Fruit fly (Drosophila melanogaster): ENCODE data around the gene nullo.
A peak's percentile ranks its signal among the peaks of the same experiment; 100 is the strongest.

Gene nullo

dm6 chrX:7008102-7009087, 40.9 kb upstream of the nullo start (continued):
- no peak for TF ChIP-seq HmgZ (tag; optimal IDR thresholded peaks at IDR 0.05)
- 0 out of 2 replicates have a peak, but pooled peaks have one; percentile 14 for TF ChIP-seq stc (GFP tag; IDR thresholded peaks at IDR 0.05)
- no peak for TF ChIP-seq Atf-2 (GFP tag; optimal IDR thresholded peaks at IDR 0.05)
- TF ChIP-seq CG8359 (GFP tag; optimal IDR thresholded peaks at IDR 0.05; ENCODE audit: borderline replicate concordance) = no peak
- no peak for TF ChIP-seq yki (optimal IDR thresholded peaks at IDR 0.05)
- TF ChIP-seq CG11504 (tag; optimal IDR thresholded peaks at IDR 0.05) = peak; percentile 43
- no peak for TF ChIP-seq slbo (GFP tag; IDR thresholded peaks at IDR 0.05)
- no peak for TF ChIP-seq D19A (tag; optimal IDR thresholded peaks at IDR 0.05)
- no peak for TF ChIP-seq Scr (GFP tag; IDR thresholded peaks at IDR 0.05; ENCODE audit: partially characterized antibody)
- TF ChIP-seq vvl (GFP tag; IDR thresholded peaks at IDR 0.05) = peak; percentile 36; the same call in 1 of the 2 replicates
- TF ChIP-seq row (GFP tag; IDR thresholded peaks at IDR 0.05) = peak; percentile 60
- TF ChIP-seq CG17612 (GFP tag; IDR thresholded peaks at IDR 0.05) = no peak
- no peak for TF ChIP-seq chm (GFP tag; IDR thresholded peaks at IDR 0.05)
- no peak for TF ChIP-seq Gsc (GFP tag; IDR thresholded peaks at IDR 0.05)
- TF ChIP-seq onecut (GFP tag; IDR thresholded peaks at IDR 0.05) = no peak
- no peak for TF ChIP-seq CG18599 (GFP tag; optimal IDR thresholded peaks at IDR 0.05)
- no peak for TF ChIP-seq CG6683 (GFP tag; optimal IDR thresholded peaks at IDR 0.05)
- TF ChIP-seq Jarid2 (GFP tag; optimal IDR thresholded peaks at IDR 0.05) = no peak
- no peak for TF ChIP-seq CG18764 (GFP tag; optimal IDR thresholded peaks at IDR 0.05)
- no peak for TF ChIP-seq CG9876 (GFP tag; optimal IDR thresholded peaks at IDR 0.05)
- TF ChIP-seq danr (GFP tag; IDR thresholded peaks at IDR 0.05) = no peak
- TF ChIP-seq CrebB (tag; optimal IDR thresholded peaks at IDR 0.05) = no peak
- TF ChIP-seq CG3163 (GFP tag; optimal IDR thresholded peaks at IDR 0.05) = no peak
- TF ChIP-seq knrl (GFP tag; IDR thresholded peaks at IDR 0.05; ENCODE audit: partially characterized antibody) = no peak
- TF ChIP-seq dmrt99B (tag; optimal IDR thresholded peaks at IDR 0.05) = peak; percentile 33
- no peak for TF ChIP-seq Gug (GFP tag; IDR thresholded peaks at IDR 0.05)
- TF ChIP-seq kah (GFP tag; optimal IDR thresholded peaks at IDR 0.05) = no peak
- TF ChIP-seq ato (GFP tag; IDR thresholded peaks at IDR 0.05; ENCODE audit: partially characterized antibody) = no peak
- TF ChIP-seq crol (GFP tag; IDR thresholded peaks at IDR 0.05) = peak; percentile 51; the same call in 1 of the 2 replicates
- TF ChIP-seq CG12391 (tag; optimal IDR thresholded peaks at IDR 0.05) = no peak
- TF ChIP-seq CG1647 (GFP tag; optimal IDR thresholded peaks at IDR 0.05) = no peak
- no peak for TF ChIP-seq Usf (GFP tag; optimal IDR thresholded peaks at IDR 0.05)
- TF ChIP-seq HmgD (GFP tag; optimal IDR thresholded peaks at IDR 0.05) = no peak
- TF ChIP-seq HLHmδ (GFP tag; optimal IDR thresholded peaks at IDR 0.05) = no peak
- no peak for TF ChIP-seq Hsf (GFP tag; optimal IDR thresholded peaks at IDR 0.05)
- no peak for TF ChIP-seq CG11456 (GFP tag; IDR thresholded peaks at IDR 0.05)
- TF ChIP-seq tgo (GFP tag; IDR thresholded peaks at IDR 0.05) = no peak
- peak; percentile 85 for TF ChIP-seq grau (tag; optimal IDR thresholded peaks at IDR 0.05)
- no peak for TF ChIP-seq salm (tag; optimal IDR thresholded peaks at IDR 0.05)
- no peak for TF ChIP-seq dmrt11E (tag; optimal IDR thresholded peaks at IDR 0.05)
- no peak for TF ChIP-seq Ada2b (GFP tag; IDR thresholded peaks at IDR 0.05)
- TF ChIP-seq CG32772 (GFP tag; IDR thresholded peaks at IDR 0.05) = no peak
- TF ChIP-seq CG16815 (GFP tag; optimal IDR thresholded peaks at IDR 0.05) = no peak
- TF ChIP-seq CG3065 (GFP tag; optimal IDR thresholded peaks at IDR 0.05) = no peak
- 0 out of 3 replicates have a peak, but pooled peaks have one; percentile 20 for TF ChIP-seq CG6175 (GFP tag; IDR thresholded peaks at IDR 0.05)
- no peak for TF ChIP-seq fd64A (GFP tag; optimal IDR thresholded peaks at IDR 0.05)
- TF ChIP-seq stwl (tag; optimal IDR thresholded peaks at IDR 0.05) = no peak
- no peak for TF ChIP-seq Six4 (GFP tag; optimal IDR thresholded peaks at IDR 0.05)
- peak; percentile 25 for TF ChIP-seq Med (GFP tag)
